Worm (Caenorhabditis elegans): ENCODE data around the gene srj-50.

- TF ChIP-seq zag-1 (tag; optimal IDR thresholded peaks at IDR 0.05) (no peak), snpc-4 (tag; optimal IDR thresholded peaks at IDR 0.05) (no peak), unc-62 (GFP tag; optimal IDR thresholded peaks at IDR 0.05) (no peak), aly-2 (tag; optimal IDR thresholded peaks at IDR 0.05) (no peak), ztf-11 (tag; optimal IDR thresholded peaks at IDR 0.05) (no peak)
Observed at ce11 chrV:2810164-2810563, 22.6 kb upstream of the srj-50 start, which contains the start of gene F54E2.1.

Measured in whole organism, L2 larva.